Worm (Caenorhabditis elegans) whole organism, late embryonic: ENCODE data around the gene F28C6.10.

Experiments used
- C08G9.2 ChIP-seq: sonication (generic microtip); optimal IDR thresholded peaks from 2 replicates; lab custom pipeline; 2016; ENCODE audit warnings: mild to moderate bottlenecking, missing genetic modification characterization, moderate library complexity, missing compliant biosample characterization
- F13H6.1 ChIP-seq: sonication (generic microtip); optimal IDR thresholded peaks from 2 replicates; lab custom pipeline; 2016; ENCODE audit warnings: missing genetic modification characterization, missing compliant biosample characterization
- K09A11.1 ChIP-seq: sonication (generic microtip); optimal IDR thresholded peaks from 2 replicates; lab custom pipeline; 2017; ENCODE audit warnings: antibody characterized with exemption, mild to moderate bottlenecking, missing genetic modification characterization, missing compliant biosample characterization; ENCODE audit not compliant: insufficient read depth
- ahr-1 ChIP-seq: sonication (generic microtip); optimal IDR thresholded peaks from 2 replicates; lab custom pipeline; 2016; ENCODE audit warnings: missing genetic modification characterization, missing compliant biosample characterization
- ama-1 ChIP-seq: fragments of 150-350 bp; optimal IDR thresholded peaks from 2 replicates; lab custom pipeline; 2014
- ceh-14 ChIP-seq: sonication (generic microtip); optimal IDR thresholded peaks from 2 replicates; lab custom pipeline; 2016; ENCODE audit warnings: missing genotype, missing genetic modification characterization, missing compliant biosample characterization
- ceh-2 ChIP-seq: sonication (generic microtip); optimal IDR thresholded peaks from 2 replicates; lab custom pipeline; 2016; ENCODE audit warnings: missing genotype, missing genetic modification characterization, missing compliant biosample characterization
- ceh-34 ChIP-seq: sonication (generic microtip); optimal IDR thresholded peaks from 2 replicates; lab custom pipeline; 2016; ENCODE audit warnings: mild to moderate bottlenecking, missing genetic modification characterization, missing compliant biosample characterization
- ceh-48 ChIP-seq: sonication (generic microtip); optimal IDR thresholded peaks from 2 replicates; lab custom pipeline; 2016; ENCODE audit warnings: missing genetic modification characterization, inconsistent platforms, missing compliant biosample characterization
- ceh-9 ChIP-seq: sonication (generic microtip); optimal IDR thresholded peaks from 2 replicates; lab custom pipeline; 2016; ENCODE audit warnings: mild to moderate bottlenecking, missing genetic modification characterization, inconsistent platforms, missing compliant biosample characterization
- che-1 ChIP-seq: sonication (generic microtip); optimal IDR thresholded peaks from 2 replicates; lab custom pipeline; 2016; ENCODE audit warnings: mild to moderate bottlenecking, missing genetic modification characterization, missing compliant biosample characterization
- dmd-4 ChIP-seq: sonication (generic microtip); optimal IDR thresholded peaks from 2 replicates; lab custom pipeline; 2016; ENCODE audit warnings: borderline replicate concordance, missing genetic modification characterization, missing compliant biosample characterization
- elt-4 ChIP-seq: sonication (generic microtip); optimal IDR thresholded peaks from 2 replicates; lab custom pipeline; 2016; ENCODE audit warnings: missing genetic modification characterization, missing compliant biosample characterization
- eyg-1 ChIP-seq: sonication (generic microtip); optimal IDR thresholded peaks from 2 replicates; lab custom pipeline; 2016; ENCODE audit warnings: missing genotype, missing genetic modification characterization, missing compliant biosample characterization
- fax-1 ChIP-seq: sonication (generic microtip); optimal IDR thresholded peaks from 2 replicates; lab custom pipeline; 2016; ENCODE audit warnings: missing genotype, missing genetic modification characterization, missing compliant biosample characterization
- fkh-6 ChIP-seq: sonication (generic microtip); optimal IDR thresholded peaks from 2 replicates; lab custom pipeline; 2016; ENCODE audit warnings: missing genetic modification characterization, missing compliant biosample characterization
- hlh-15 ChIP-seq: sonication (generic microtip); optimal IDR thresholded peaks from 2 replicates; lab custom pipeline; 2016; ENCODE audit warnings: missing genetic modification characterization, missing compliant biosample characterization
- lim-6 ChIP-seq: sonication (generic microtip); optimal IDR thresholded peaks from 2 replicates; lab custom pipeline; 2016; ENCODE audit warnings: missing genetic modification characterization, missing compliant biosample characterization
- lin-11 ChIP-seq: fragments of 200-800 bp; sonication (Bioruptor generic); optimal IDR thresholded peaks from 2 replicates; lab custom pipeline; 2018; ENCODE audit warnings: mild to moderate bottlenecking, missing genetic modification characterization, missing compliant biosample characterization
- madf-2 ChIP-seq: sonication (generic microtip); optimal IDR thresholded peaks from 2 replicates; lab custom pipeline; 2017; ENCODE audit warnings: missing genetic modification characterization, missing compliant biosample characterization
- nfya-1 ChIP-seq: sonication (generic microtip); optimal IDR thresholded peaks from 2 replicates; lab custom pipeline; 2017; ENCODE audit warnings: missing genetic modification characterization, mild to moderate bottlenecking, missing compliant biosample characterization, antibody characterized with exemption, moderate library complexity
- nhr-11 ChIP-seq: fragments of 150-350 bp; optimal IDR thresholded peaks from 2 replicates; lab custom pipeline; 2014; ENCODE audit warnings: missing biosample characterization, missing genetic modification characterization
- nhr-232 ChIP-seq: sonication (generic microtip); optimal IDR thresholded peaks from 2 replicates; lab custom pipeline; 2016; ENCODE audit warnings: missing genetic modification characterization, missing compliant biosample characterization
- pat-9 ChIP-seq: fragments of 200-800 bp; sonication (Bioruptor generic); optimal IDR thresholded peaks from 2 replicates; lab custom pipeline; 2018; ENCODE audit warnings: mild to moderate bottlenecking, missing genetic modification characterization, moderate library complexity, missing compliant biosample characterization
- pax-1 ChIP-seq: fragments of 150-350 bp; optimal IDR thresholded peaks from 2 replicates; lab custom pipeline; 2014; ENCODE audit warnings: missing biosample characterization, missing genetic modification characterization
- pha-4 ChIP-seq: fragments of 150-350 bp; optimal IDR thresholded peaks from 2 replicates; lab custom pipeline; 2018; ENCODE audit warnings: missing biosample characterization, missing genetic modification reagents, missing genetic modification characterization
- pros-1 ChIP-seq: fragments of 150-350 bp; optimal IDR thresholded peaks from 2 replicates; lab custom pipeline; 2014; ENCODE audit warnings: missing biosample characterization, missing genetic modification reagents, missing genetic modification characterization
- rnt-1 ChIP-seq: sonication (generic microtip); optimal IDR thresholded peaks from 2 replicates; lab custom pipeline; 2016; ENCODE audit warnings: missing genetic modification characterization, missing compliant biosample characterization
- sdc-2 ChIP-seq: sonication (generic microtip); optimal IDR thresholded peaks from 2 replicates; lab custom pipeline; 2016; ENCODE audit warnings: missing genotype, missing genetic modification characterization, missing compliant biosample characterization
- sox-4 ChIP-seq: sonication (generic microtip); optimal IDR thresholded peaks from 2 replicates; lab custom pipeline; 2017; ENCODE audit warnings: mild to moderate bottlenecking, missing genetic modification characterization, inconsistent platforms, missing compliant biosample characterization
- syd-9 ChIP-seq: sonication (generic microtip); optimal IDR thresholded peaks from 2 replicates; lab custom pipeline; 2016; ENCODE audit warnings: mild to moderate bottlenecking, missing genetic modification characterization, moderate library complexity, missing compliant biosample characterization
- tbx-2 ChIP-seq: sonication (generic microtip); optimal IDR thresholded peaks from 2 replicates; lab custom pipeline; 2016; ENCODE audit warnings: missing genetic modification characterization, missing compliant biosample characterization
- unc-3 ChIP-seq, 2 experiments: fragments of 200-800 bp in 1 of 2; sonication (Bioruptor generic) in 1 of 2; sonication (generic microtip) in 1 of 2; conservative IDR thresholded peaks in 1 of 2; optimal IDR thresholded peaks in 1 of 2; 2 replicates each; pipeline versions ENCODE4 v1.3.6 to Lab custom; 2016 to 2022; ENCODE audit warnings: missing compliant biosample characterization in 2 of 2, missing genetic modification characterization in 2 of 2, missing genetic modification reagents in 1 of 2
- unc-42 ChIP-seq: sonication (generic microtip); optimal IDR thresholded peaks from 2 replicates; lab custom pipeline; 2016; ENCODE audit warnings: missing genotype, missing genetic modification characterization, missing compliant biosample characterization

Gene F28C6.10

ce11 chrII:8640503-8640902 is 32.7 kb downstream of the F28C6.10 start:
- no peak for TF ChIP-seq ceh-2
- TF ChIP-seq, all 69 proteins: peak for 0

ce11 chrII:8641131-8641530 is 33.4 kb downstream of the F28C6.10 start, which contains the start of gene D2085.7:
D2085.7 (plus strand) TSS chrII:8641381.
- TF ChIP-seq dmd-4 (tag; lab: Kevin White, UChicago) = no peak
- no peak for TF ChIP-seq lim-6 (tag; lab: Kevin White, UChicago)
- no peak for TF ChIP-seq syd-9 (tag; lab: Kevin White, UChicago)
- TF ChIP-seq sdc-2 (tag; lab: Kevin White, UChicago) = no peak
- no peak for TF ChIP-seq ceh-48 (tag; lab: Kevin White, UChicago)
- TF ChIP-seq sox-4 = no peak
- TF ChIP-seq ceh-14 = no peak
- TF ChIP-seq C08G9.2 = no peak
- TF ChIP-seq nfya-1 (tag; lab: Kevin White, UChicago) = no peak
- no peak for TF ChIP-seq eyg-1 (tag; lab: Kevin White, UChicago)
- TF ChIP-seq madf-2 (tag; lab: Kevin White, UChicago) = no peak
- no peak for TF ChIP-seq ahr-1

- TF ChIP-seq nhr-232 (no peak), ceh-48 (tag; lab: Kevin White, UChicago) (no peak), ceh-9 (tag; lab: Kevin White, UChicago) (no peak), tbx-2 (tag; lab: Kevin White, UChicago) (no peak), fkh-6 (tag; lab: Kevin White, UChicago) (no peak), unc-42 (tag; lab: Kevin White, UChicago) (no peak), che-1 (no peak), sdc-2 (tag; lab: Kevin White, UChicago) (no peak), lin-11 (tag; lab: Kevin White, UChicago) (no peak), pax-1 (tag; lab: Kevin White, UChicago) (no peak), nhr-11 (no peak), rnt-1 (tag; lab: Kevin White, UChicago) (no peak), pros-1 (tag; lab: Kevin White, UChicago) (no peak), hlh-15 (tag; lab: Kevin White, UChicago) (no peak), pat-9 (tag; lab: Kevin White, UChicago) (no peak), K09A11.1 (tag; lab: Kevin White, UChicago) (no peak), ama-1 (lab: Kevin White, UChicago) (no peak)
- TF ChIP-seq, all 69 proteins: peak for 0
Observed at ce11 chrII:8642376-8642775, 34.6 kb downstream of the F28C6.10 start.

ce11 chrII:8643627-8644356 is 36.0 kb downstream of the F28C6.10 start:
- TF ChIP-seq ceh-34 (tag; lab: Kevin White, UChicago) (peak; percentile 33), unc-3 (GFP tag; conservative IDR thresholded peaks at IDR 0.05; lab: Robert Waterston, UW) (no peak), unc-3 (tag; optimal IDR thresholded peaks at IDR 0.05; lab: Kevin White, UChicago) (no peak)

- TF ChIP-seq elt-4 (tag; lab: Kevin White, UChicago) = no peak
Observed at ce11 chrII:8646437-8646836, 38.7 kb downstream of the F28C6.10 start.

ce11 chrII:8648843-8649242 is 41.1 kb downstream of the F28C6.10 start:
- TF ChIP-seq nhr-232 (no peak), F13H6.1 (tag; lab: Kevin White, UChicago) (no peak), pha-4 (tag; lab: Kevin White, UChicago) (no peak), hlh-15 (tag; lab: Kevin White, UChicago) (no peak), fax-1 (tag; lab: Kevin White, UChicago) (no peak)
